Worm (Caenorhabditis elegans) whole organism, L2 larva: ENCODE measurements around the gene H03A11.13.

ENCODE experiments used
- C34F6.9 ChIP-seq: fragments of 150-350 bp; optimal IDR thresholded peaks from 2 replicates; lab custom pipeline; 2014; ENCODE audit warnings: missing biosample characterization, missing genetic modification characterization
- F13H6.1 ChIP-seq: sonication (generic microtip); optimal IDR thresholded peaks from 2 replicates; lab custom pipeline; 2016; ENCODE audit warnings: missing genetic modification characterization, missing compliant biosample characterization
- alr-1 ChIP-seq: fragments of 150-350 bp; optimal IDR thresholded peaks from 2 replicates; lab custom pipeline; 2014; ENCODE audit warnings: missing biosample characterization, missing genetic modification characterization
- ama-1 ChIP-seq: fragments of 150-350 bp; optimal IDR thresholded peaks from 2 replicates; lab custom pipeline; 2018; ENCODE audit warnings: inconsistent platforms
- blmp-1 ChIP-seq: sonication (generic microtip); optimal IDR thresholded peaks from 2 replicates; lab custom pipeline; 2017; ENCODE audit warnings: missing genetic modification characterization, mild to moderate bottlenecking, missing compliant biosample characterization, antibody characterized with exemption, moderate library complexity; ENCODE audit not compliant: insufficient read depth
- ceh-16 ChIP-seq: fragments of 150-350 bp; optimal IDR thresholded peaks from 2 replicates; lab custom pipeline; 2014; ENCODE audit warnings: missing biosample characterization, missing genetic modification characterization
- ceh-82 ChIP-seq: fragments of 150-350 bp; optimal IDR thresholded peaks from 2 replicates; lab custom pipeline; 2014; ENCODE audit warnings: missing biosample characterization, missing genetic modification characterization
- crh-2 ChIP-seq: sonication (generic microtip); optimal IDR thresholded peaks from 2 replicates; lab custom pipeline; 2017; ENCODE audit warnings: missing biosample characterization, missing genetic modification characterization
- egl-27 ChIP-seq: sonication (generic microtip); optimal IDR thresholded peaks from 3 replicates; lab custom pipeline; 2017; ENCODE audit warnings: missing biosample characterization, missing genetic modification reagents, missing genetic modification characterization
- elt-1 ChIP-seq: fragments of 150-350 bp; optimal IDR thresholded peaks from 2 replicates; lab custom pipeline; 2014; ENCODE audit warnings: missing biosample characterization, missing genetic modification characterization
- fos-1 ChIP-seq: fragments of 150-350 bp; optimal IDR thresholded peaks from 2 replicates; lab custom pipeline; 2014; ENCODE audit warnings: missing biosample characterization, missing genetic modification characterization
- gmeb-1 ChIP-seq: fragments of 150-350 bp; optimal IDR thresholded peaks from 2 replicates; lab custom pipeline; 2014; ENCODE audit warnings: missing biosample characterization, missing genetic modification characterization
- lin-13 ChIP-seq: fragments of 150-350 bp; optimal IDR thresholded peaks from 2 replicates; lab custom pipeline; 2014; ENCODE audit warnings: missing biosample characterization, missing genetic modification reagents, missing genetic modification characterization
- lin-39 ChIP-seq: fragments of 150-350 bp; optimal IDR thresholded peaks from 2 replicates; lab custom pipeline; 2014; ENCODE audit warnings: missing biosample characterization, missing genetic modification reagents, missing genetic modification characterization
- lsy-2 ChIP-seq, 2 experiments: fragments of 150-350 bp in 1 of 2; sonication (generic microtip) in 1 of 2; optimal IDR thresholded peaks; 2 replicates each; lab custom pipeline; 2014 to 2017; ENCODE audit warnings: missing biosample characterization in 2 of 2, missing genetic modification characterization in 2 of 2
- mbf-1 ChIP-seq: sonication (generic microtip); optimal IDR thresholded peaks from 2 replicates; lab custom pipeline; 2017; ENCODE audit warnings: missing biosample characterization, missing genetic modification characterization
- mdl-1 ChIP-seq, 2 experiments: fragments of 150-350 bp in 1 of 2; sonication (generic microtip) in 1 of 2; optimal IDR thresholded peaks; 2 replicates each; lab custom pipeline; 2017; ENCODE audit warnings: missing biosample characterization in 2 of 2, missing genetic modification characterization in 2 of 2
- nhr-10 ChIP-seq: sonication (generic microtip); optimal IDR thresholded peaks from 2 replicates; lab custom pipeline; 2017; ENCODE audit warnings: missing biosample characterization, missing genetic modification characterization
- nhr-11 ChIP-seq: fragments of 150-350 bp; optimal IDR thresholded peaks from 2 replicates; lab custom pipeline; 2014; ENCODE audit warnings: missing biosample characterization, missing genetic modification characterization
- nhr-12 ChIP-seq: fragments of 150-350 bp; optimal IDR thresholded peaks from 2 replicates; lab custom pipeline; 2014; ENCODE audit warnings: missing biosample characterization, missing genetic modification characterization
- nhr-21 ChIP-seq: fragments of 150-350 bp; optimal IDR thresholded peaks from 2 replicates; lab custom pipeline; 2014; ENCODE audit warnings: missing biosample characterization, missing genetic modification characterization
- nhr-237 ChIP-seq: fragments of 150-350 bp; optimal IDR thresholded peaks from 2 replicates; lab custom pipeline; 2014; ENCODE audit warnings: missing biosample characterization, missing genetic modification characterization
- nhr-25 ChIP-seq: fragments of 150-350 bp; sonication (generic microtip); optimal IDR thresholded peaks from 3 replicates; lab custom pipeline; 2014; ENCODE audit warnings: missing biosample characterization, missing genetic modification characterization
- nhr-6 ChIP-seq: fragments of 150-350 bp; optimal IDR thresholded peaks from 2 replicates; lab custom pipeline; 2014; ENCODE audit warnings: missing biosample characterization, missing genetic modification characterization
- nhr-77 ChIP-seq: fragments of 150-350 bp; optimal IDR thresholded peaks from 2 replicates; lab custom pipeline; 2014; ENCODE audit warnings: missing biosample characterization, missing genetic modification characterization
- peb-1 ChIP-seq: fragments of 150-350 bp; optimal IDR thresholded peaks from 2 replicates; lab custom pipeline; 2014; ENCODE audit warnings: missing biosample characterization, missing genetic modification characterization
- skn-1 ChIP-seq: sonication (generic microtip); optimal IDR thresholded peaks from 2 replicates; lab custom pipeline; 2017; ENCODE audit warnings: missing biosample characterization, missing genetic modification characterization
- sma-3 ChIP-seq: sonication (generic microtip); optimal IDR thresholded peaks from 2 replicates; lab custom pipeline; 2016; ENCODE audit warnings: missing genetic modification reagents, missing genetic modification characterization, missing compliant biosample characterization
- sma-9 ChIP-seq, 2 experiments: fragments of 150-350 bp in 1 of 2; sonication (generic microtip) in 1 of 2; optimal IDR thresholded peaks; 2 replicates each; lab custom pipeline; 2014 to 2016; ENCODE audit warnings: missing genetic modification characterization in 2 of 2, mild to moderate bottlenecking in 1 of 2, missing biosample characterization in 1 of 2, missing compliant biosample characterization in 1 of 2, missing genetic modification reagents in 1 of 2, moderate library complexity in 1 of 2
- unc-55 ChIP-seq: fragments of 150-350 bp; sonication (generic microtip); optimal IDR thresholded peaks from 3 replicates; lab custom pipeline; 2014; ENCODE audit warnings: missing biosample characterization, missing genetic modification reagents, missing genetic modification characterization
- unc-62 ChIP-seq: fragments of 150-350 bp; optimal IDR thresholded peaks from 2 replicates; lab custom pipeline; 2014; ENCODE audit warnings: missing biosample characterization, missing genetic modification reagents, missing genetic modification characterization
- zag-1 ChIP-seq: fragments of 150-350 bp; optimal IDR thresholded peaks from 2 replicates; lab custom pipeline; 2014; ENCODE audit warnings: missing biosample characterization, missing genetic modification characterization
- ztf-1 ChIP-seq: fragments of 200-800 bp; sonication (Bioruptor generic); conservative IDR thresholded peaks from 2 replicates; pipeline ENCODE4 v1.3.6; 2022; ENCODE audit warnings: missing genetic modification characterization, missing compliant biosample characterization
- ztf-11 ChIP-seq: sonication (generic microtip); optimal IDR thresholded peaks from 2 replicates; lab custom pipeline; 2017; ENCODE audit warnings: missing biosample characterization, missing genetic modification characterization
- ztf-4 ChIP-seq: fragments of 150-350 bp; optimal IDR thresholded peaks from 2 replicates; lab custom pipeline; 2014; ENCODE audit warnings: missing biosample characterization, missing genetic modification characterization

Gene H03A11.13

DNA sequence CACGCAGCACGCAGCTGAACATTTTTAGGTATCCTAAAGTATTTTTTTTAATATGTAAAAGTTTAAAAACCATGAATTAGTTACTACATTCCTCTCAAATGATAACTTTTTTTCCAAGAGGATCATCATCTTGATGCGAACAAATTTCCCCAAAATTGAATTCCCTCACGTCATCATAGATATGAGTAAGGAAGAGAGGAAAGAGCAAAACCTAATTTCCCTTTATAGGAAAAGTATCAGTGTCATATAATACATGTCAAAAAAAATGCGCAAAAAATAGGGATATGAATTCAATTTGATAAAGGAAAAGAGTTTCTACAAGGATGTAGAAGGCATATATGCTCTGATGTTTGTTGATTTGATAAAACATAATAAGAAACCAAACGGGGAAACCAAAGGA lies 12.9 kb downstream of the H03A11.13 start:
- TF ChIP-seq ceh-16 (tag; lab: Kevin White, UChicago) (no peak), gmeb-1 (tag; lab: Kevin White, UChicago) (no peak), ceh-82 (tag; lab: Kevin White, UChicago) (no peak), nhr-6 (no peak), nhr-11 (tag; lab: Kevin White, UChicago) (no peak), mbf-1 (tag; lab: Kevin White, UChicago) (no peak), ztf-4 (tag; lab: Kevin White, UChicago) (no peak), nhr-237 (tag; lab: Kevin White, UChicago) (no peak), blmp-1 (tag; lab: Kevin White, UChicago) (no peak), ama-1 (lab: Kevin White, UChicago) (no peak), ztf-11 (tag; lab: Kevin White, UChicago) (no peak), elt-1 (no peak), zag-1 (no peak), sma-3 (GFP tag; lab: Kevin White, UChicago) (no peak), nhr-12 (tag; lab: Kevin White, UChicago) (no peak), ztf-1 (GFP tag; lab: Robert Waterston, UW) (no peak), F13H6.1 (no peak), nhr-25 (tag; lab: Kevin White, UChicago) (no peak), sma-9 (GFP tag; optimal IDR thresholded peaks at IDR 0.05; lab: Kevin White, UChicago) (no peak), sma-9 (tag; optimal IDR thresholded peaks at IDR 0.05; lab: Kevin White, UChicago) (no peak)

DNA sequence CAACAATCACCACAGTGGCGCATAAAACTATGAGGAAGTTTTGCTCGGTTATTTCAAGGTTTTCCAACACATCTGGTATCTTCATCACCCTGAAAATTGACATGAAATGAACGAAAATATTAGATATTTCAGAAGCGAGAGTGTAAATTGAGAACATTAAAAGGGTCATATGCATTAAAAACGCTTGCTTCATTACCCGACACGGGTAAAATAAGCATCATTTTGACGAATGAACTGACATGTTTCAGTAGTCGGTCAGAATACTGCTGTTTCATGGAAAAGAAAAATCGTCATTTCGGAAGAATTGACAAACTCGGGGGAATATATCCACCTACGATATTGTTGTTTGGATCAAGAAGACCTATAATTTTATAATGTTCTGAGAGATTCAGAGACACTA lies 14.0 kb downstream of the H03A11.13 start, which contains the start of gene snt-7:
Gene snt-7 (minus strand): TSS at position 101 of the 400 bp plus-strand sequence.
- TF ChIP-seq nhr-6 (no peak), ztf-1 (GFP tag; lab: Robert Waterston, UW) (no peak), C34F6.9 (tag; lab: Kevin White, UChicago) (no peak), alr-1 (tag; lab: Kevin White, UChicago) (no peak), elt-1 (no peak), nhr-10 (no peak), skn-1 (tag; lab: Kevin White, UChicago) (no peak), unc-62 (GFP tag; lab: Kevin White, UChicago) (no peak), nhr-25 (tag; lab: Kevin White, UChicago) (no peak), ztf-11 (tag; lab: Kevin White, UChicago) (no peak), lin-39 (tag; lab: Kevin White, UChicago) (no peak), crh-2 (tag; lab: Kevin White, UChicago) (no peak), gmeb-1 (tag; lab: Kevin White, UChicago) (no peak), nhr-21 (tag; lab: Kevin White, UChicago) (no peak), egl-27 (no peak), nhr-11 (tag; lab: Kevin White, UChicago) (no peak), F13H6.1 (no peak), blmp-1 (tag; lab: Kevin White, UChicago) (no peak)

DNA sequence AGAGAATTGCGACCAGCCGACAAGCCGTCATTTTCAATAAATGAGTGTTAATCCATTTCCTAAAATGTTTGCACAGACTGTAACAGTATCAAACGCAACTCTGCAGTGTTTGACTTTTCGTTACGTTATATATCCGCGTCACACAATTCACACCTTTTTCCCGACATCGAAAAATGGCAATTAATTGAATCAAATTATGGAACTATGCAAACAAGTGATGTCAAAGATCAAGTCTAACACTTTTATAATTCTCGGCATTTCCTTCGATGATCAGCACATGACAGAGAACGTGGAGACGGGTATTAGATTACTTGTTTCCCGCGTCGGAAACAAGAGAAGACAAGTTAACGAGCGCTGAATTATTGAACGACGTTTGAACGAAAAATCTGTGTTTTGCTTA lies 18.7 kb downstream of the H03A11.13 start, which contains the start of gene phat-6:
Gene phat-6 (minus strand): TSS at position 101 of the 400 bp plus-strand sequence.
- TF ChIP-seq nhr-25 (tag; lab: Kevin White, UChicago) (no peak), sma-9 (GFP tag; optimal IDR thresholded peaks at IDR 0.05; lab: Kevin White, UChicago) (peak; percentile 22), sma-9 (tag; optimal IDR thresholded peaks at IDR 0.05; lab: Kevin White, UChicago) (no peak)

DNA sequence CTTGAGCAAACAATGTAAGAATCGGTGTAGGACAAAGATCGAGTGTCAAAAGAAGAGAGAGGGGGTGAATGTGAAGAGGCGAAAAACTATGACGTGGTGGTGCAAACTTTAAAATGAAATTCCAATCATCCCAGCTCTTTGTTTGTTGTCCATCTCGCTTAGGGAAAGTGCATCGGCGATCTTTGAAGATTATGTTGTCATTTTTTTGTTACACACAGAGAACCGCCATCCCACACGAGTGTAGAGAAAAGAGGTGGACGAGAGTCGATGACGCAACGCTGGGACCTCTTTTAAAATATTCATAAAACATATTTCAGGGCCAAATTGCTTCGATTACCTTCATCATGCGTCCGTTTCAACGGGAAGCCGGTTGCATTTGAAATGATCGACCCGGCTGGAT lies 21.7 kb downstream of the H03A11.13 start:
- TF ChIP-seq lin-13 (no peak), sma-3 (GFP tag; lab: Kevin White, UChicago) (no peak), sma-9 (GFP tag; optimal IDR thresholded peaks at IDR 0.05; lab: Kevin White, UChicago) (peak; percentile 8), sma-9 (tag; optimal IDR thresholded peaks at IDR 0.05; lab: Kevin White, UChicago) (no peak), F13H6.1 (peak; percentile 11), nhr-6 (no peak), crh-2 (tag; lab: Kevin White, UChicago) (peak; percentile 14), mdl-1 (tag; optimal IDR thresholded peaks at IDR 0.05; lab: Kevin White, UChicago) (no peak), fos-1 (tag; lab: Kevin White, UChicago) (no peak), unc-62 (GFP tag; lab: Kevin White, UChicago) (no peak), unc-55 (GFP tag; lab: Kevin White, UChicago) (peak; percentile 61), mbf-1 (tag; lab: Kevin White, UChicago) (no peak), elt-1 (no peak)

DNA sequence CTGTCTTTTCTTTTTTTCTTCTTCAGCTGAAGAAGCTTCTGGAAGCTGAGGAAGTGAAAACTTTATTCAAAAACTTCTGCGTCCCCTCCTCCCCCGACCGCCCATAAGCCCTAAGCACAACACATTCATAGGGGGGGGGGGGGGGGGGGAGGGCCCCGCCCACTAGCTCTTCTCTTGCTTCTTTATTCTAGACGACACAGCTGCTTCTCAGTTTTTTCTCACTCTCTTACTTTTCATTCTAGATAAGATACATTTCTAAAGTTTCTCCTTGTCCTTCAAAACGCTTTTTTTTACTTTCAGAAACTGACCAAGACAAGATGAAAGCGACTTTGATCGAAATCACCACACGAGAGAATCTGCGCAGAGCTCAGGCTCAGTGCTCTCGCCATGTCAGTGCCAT lies 23.2 kb downstream of the H03A11.13 start, which contains the start of gene T10B10.4:
Gene T10B10.4 (plus strand): TSS at position 301 of the 400 bp plus-strand sequence.
- no peak for TF ChIP-seq zag-1
- no peak for TF ChIP-seq nhr-77
- no peak for TF ChIP-seq unc-62 (GFP tag; lab: Kevin White, UChicago)
- TF ChIP-seq mdl-1 (tag; optimal IDR thresholded peaks at IDR 0.05; lab: Kevin White, UChicago) = no peak
- no peak for TF ChIP-seq skn-1 (tag; lab: Kevin White, UChicago)
- TF ChIP-seq mbf-1 (tag; lab: Kevin White, UChicago) = no peak
- no peak for TF ChIP-seq elt-1
- no peak for TF ChIP-seq unc-55 (GFP tag; lab: Kevin White, UChicago)
- TF ChIP-seq blmp-1 (tag; lab: Kevin White, UChicago) = no peak
- TF ChIP-seq lsy-2 (tag; optimal IDR thresholded peaks at IDR 0.05; lab: Kevin White, UChicago) = no peak
- no peak for TF ChIP-seq nhr-11 (tag; lab: Kevin White, UChicago)
- no peak for TF ChIP-seq peb-1 (tag; lab: Kevin White, UChicago)
